Worm (Caenorhabditis elegans): ENCODE measurements around the gene srh-223.

ce11 chrIV:4030917-4031599 lies 49.4 kb downstream of the srh-223 start:
- TF ChIP-seq ets-4 (tag; optimal IDR thresholded peaks at IDR 0.05) (no peak), ama-1 (optimal IDR thresholded peaks at IDR 0.05) (no peak)

Data from whole organism, late embryonic.